Worm (Caenorhabditis elegans) whole organism, early embryonic: ENCODE data around the gene C06E1.9.

Experiments
- B0310.2 ChIP-seq: sonication (generic microtip); optimal IDR thresholded peaks from 2 replicates; lab custom pipeline; 2016; ENCODE audit warnings: mild to moderate bottlenecking, missing genetic modification characterization, missing compliant biosample characterization
- F13C5.2 ChIP-seq: sonication (generic microtip); optimal IDR thresholded peaks from 2 replicates; lab custom pipeline; 2017; ENCODE audit warnings: mild to moderate bottlenecking, missing genetic modification characterization, inconsistent platforms, missing compliant biosample characterization
- aly-1 ChIP-seq: sonication (generic microtip); optimal IDR thresholded peaks from 2 replicates; lab custom pipeline; 2016; ENCODE audit warnings: missing genetic modification characterization, missing compliant biosample characterization
- ama-1 ChIP-seq: fragments of 150-350 bp; optimal IDR thresholded peaks from 2 replicates; lab custom pipeline; 2014
- ceh-13 ChIP-seq: fragments of 200-800 bp; sonication (Bioruptor generic); optimal IDR thresholded peaks from 2 replicates; lab custom pipeline; 2018; ENCODE audit warnings: mild to moderate bottlenecking, missing genetic modification characterization, missing compliant biosample characterization
- ceh-36 ChIP-seq: sonication (generic microtip); optimal IDR thresholded peaks from 2 replicates; lab custom pipeline; 2016; ENCODE audit warnings: missing genetic modification characterization, inconsistent platforms, missing compliant biosample characterization
- ets-7 ChIP-seq: sonication (generic microtip); optimal IDR thresholded peaks from 2 replicates; lab custom pipeline; 2016; ENCODE audit warnings: missing genotype, missing genetic modification characterization, missing compliant biosample characterization
- flt-1 ChIP-seq: fragments of 200-800 bp; sonication (Bioruptor generic); IDR thresholded peaks from 2 replicates; pipeline ENCODE4 v1.3.6; 2022; ENCODE audit warnings: missing genetic modification characterization, missing compliant biosample characterization
- hmbx-1 ChIP-seq: sonication (generic microtip); optimal IDR thresholded peaks from 2 replicates; lab custom pipeline; 2016; ENCODE audit warnings: mild to moderate bottlenecking, missing genetic modification characterization, missing compliant biosample characterization
- hmg-4 ChIP-seq: fragments of 200-800 bp; sonication (Bioruptor generic); optimal IDR thresholded peaks from 2 replicates; lab custom pipeline; 2018; ENCODE audit warnings: mild to moderate bottlenecking, missing genetic modification characterization, missing compliant biosample characterization
- hnd-1 ChIP-seq: sonication (generic microtip); optimal IDR thresholded peaks from 2 replicates; lab custom pipeline; 2016; ENCODE audit warnings: missing genetic modification characterization, missing compliant biosample characterization
- pes-1 ChIP-seq: fragments of 200-800 bp; sonication (Bioruptor generic); IDR thresholded peaks from 2 replicates; pipeline ENCODE4 v1.3.6; 2022; ENCODE audit warnings: missing genetic modification reagents, missing genetic modification characterization, missing compliant biosample characterization
- scrt-1 ChIP-seq: fragments of 200-800 bp; sonication (Bioruptor generic); IDR thresholded peaks from 2 replicates; pipeline ENCODE4 v1.3.6; 2022; ENCODE audit warnings: missing genetic modification characterization, missing compliant biosample characterization
- sea-1 ChIP-seq: fragments of 200-800 bp; sonication (Bioruptor generic); conservative IDR thresholded peaks from 2 replicates; pipeline ENCODE4 v1.3.6; 2022; ENCODE audit warnings: missing genetic modification characterization, missing compliant biosample characterization
- tbx-11 ChIP-seq: fragments of 200-800 bp; sonication (Bioruptor generic); IDR thresholded peaks from 2 replicates; pipeline ENCODE4 v1.3.6; 2022; ENCODE audit warnings: missing genetic modification characterization, missing compliant biosample characterization
- tbx-37 ChIP-seq: fragments of 200-800 bp; sonication (Bioruptor generic); conservative IDR thresholded peaks from 2 replicates; pipeline ENCODE4 v1.3.6; 2022; ENCODE audit warnings: missing genetic modification reagents, missing genetic modification characterization, missing compliant biosample characterization
- tra-4 ChIP-seq: sonication (generic microtip); optimal IDR thresholded peaks from 2 replicates; lab custom pipeline; 2017; ENCODE audit warnings: missing genetic modification characterization, missing compliant biosample characterization

The C06E1.9 gene

DNA sequence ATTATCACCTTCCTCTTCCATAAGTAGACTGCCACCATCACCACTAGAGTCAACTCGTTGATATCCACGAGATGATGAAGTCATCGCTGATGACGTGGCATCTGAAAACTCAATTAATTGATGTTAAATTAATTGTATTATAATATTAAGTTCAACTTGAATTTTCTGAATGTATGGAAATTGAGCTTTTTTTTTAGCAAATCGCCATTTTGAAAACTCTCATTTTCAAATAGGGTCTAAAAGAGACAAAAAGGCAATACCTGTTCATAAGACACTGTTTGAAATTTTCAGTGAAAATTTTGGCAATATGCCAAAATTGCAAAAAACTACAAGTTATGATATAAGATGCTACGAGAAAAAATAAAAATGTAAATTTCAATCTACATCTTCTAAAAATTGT lies 34.1 kb upstream of the C06E1.9 start, which contains the start of gene twk-7:
Gene twk-7, minus strand, starts transcription at position 101 of the 400 bp plus-strand sequence.
- TF ChIP-seq tbx-37 (no peak), aly-1 (tag; lab: Kevin White, UChicago) (no peak), B0310.2 (no peak), ets-7 (tag; lab: Kevin White, UChicago) (no peak), flt-1 (GFP tag; lab: Robert Waterston, UW) (no peak), hmg-4 (GFP tag; lab: Kevin White, UChicago) (no peak), hnd-1 (tag; lab: Kevin White, UChicago) (no peak), ceh-13 (GFP tag; lab: Kevin White, UChicago) (no peak), tra-4 (tag; lab: Kevin White, UChicago) (no peak), hmbx-1 (tag; lab: Kevin White, UChicago) (no peak), sea-1 (GFP tag; lab: Robert Waterston, UW) (no peak), F13C5.2 (tag; lab: Kevin White, UChicago) (no peak), scrt-1 (GFP tag; lab: Robert Waterston, UW) (no peak)

ce11 chrIII:8639188-8639795 lies 29.7 kb upstream of the C06E1.9 start, which contains the start of gene fip-1:
fip-1 (plus strand) TSS chrIII:8639745.
- no peak for TF ChIP-seq ets-7 (tag; lab: Kevin White, UChicago)
- TF ChIP-seq hmg-4 (GFP tag; lab: Kevin White, UChicago), result no peak
- peak; percentile 40; the same call in 1 of the 2 replicates for TF ChIP-seq scrt-1 (GFP tag; lab: Robert Waterston, UW)

- TF ChIP-seq tbx-37 (no peak), F13C5.2 (tag; lab: Kevin White, UChicago) (no peak), pes-1 (GFP tag; lab: Robert Waterston, UW) (no peak)
These were observed 27.2 kb upstream of the C06E1.9 start for ce11 chrIII:8636803-8637202.

DNA sequence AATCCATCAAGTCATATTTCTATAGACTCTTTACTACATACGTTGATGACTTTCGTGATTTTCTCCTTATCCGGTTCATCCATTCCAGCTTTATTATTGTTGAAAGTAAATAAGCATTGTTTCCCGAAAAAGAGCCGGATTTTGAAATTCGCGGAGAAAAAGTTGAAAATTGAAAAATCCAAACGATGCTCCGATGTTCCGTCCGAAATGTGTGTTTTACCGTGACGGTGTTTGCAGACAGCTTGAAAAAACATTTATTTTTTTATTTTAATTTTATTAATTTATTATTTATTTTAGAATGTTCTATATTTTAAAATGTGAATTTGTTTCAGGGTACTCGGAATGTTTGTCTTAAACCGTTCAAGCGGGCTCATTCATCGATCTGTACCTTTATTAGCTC lies 21.2 kb upstream of the C06E1.9 start, which contains the start of gene dnj-10:
Gene dnj-10, plus strand, starts transcription at position 333 of the 400 bp plus-strand sequence.
- no peak for TF ChIP-seq tbx-37
- TF ChIP-seq hmg-4 (GFP tag; lab: Kevin White, UChicago), result no peak
- no peak for TF ChIP-seq flt-1 (GFP tag; lab: Robert Waterston, UW)
- TF ChIP-seq hnd-1 (tag; lab: Kevin White, UChicago), result no peak
- no peak for TF ChIP-seq aly-1 (tag; lab: Kevin White, UChicago)
- no peak for TF ChIP-seq ceh-36 (tag; lab: Kevin White, UChicago)
- TF ChIP-seq F13C5.2 (tag; lab: Kevin White, UChicago), result no peak
- no peak for TF ChIP-seq hmbx-1 (tag; lab: Kevin White, UChicago)
- no peak for TF ChIP-seq B0310.2
- no peak for TF ChIP-seq scrt-1 (GFP tag; lab: Robert Waterston, UW)
- no peak for TF ChIP-seq pes-1 (GFP tag; lab: Robert Waterston, UW)
- TF ChIP-seq ama-1 (lab: Kevin White, UChicago), result no peak

DNA sequence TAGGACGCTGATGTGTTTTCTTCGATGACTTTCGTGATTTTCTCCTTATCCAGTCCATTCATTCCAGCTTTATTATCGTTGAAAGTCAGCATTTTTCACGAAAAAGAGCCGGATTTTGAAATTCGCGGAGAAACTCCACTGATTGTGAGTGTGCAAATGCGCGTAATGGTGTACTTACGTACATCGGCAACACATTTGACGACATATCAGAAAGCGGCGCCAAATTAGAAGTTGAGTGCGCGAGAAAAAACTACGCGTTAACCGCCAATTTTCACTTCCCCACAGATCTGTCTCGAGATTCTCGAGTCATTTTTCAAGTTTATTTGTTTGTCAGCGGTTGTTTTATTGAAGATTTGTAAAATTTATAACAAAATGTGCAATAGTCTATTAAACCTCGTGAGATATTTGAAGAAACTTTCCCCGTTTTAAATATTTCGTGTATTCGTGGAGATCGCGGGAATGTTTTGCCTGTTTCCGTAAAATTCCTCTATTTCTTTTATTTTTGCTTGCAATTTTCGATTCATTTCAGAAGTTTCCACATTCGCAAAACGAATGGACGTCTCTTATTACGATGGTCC lies 18.9 kb upstream of the C06E1.9 start, which contains the start of the genes polk-1 and gpr-1:
Gene polk-1, minus strand, starts transcription at position 186 of the 578 bp plus-strand sequence.
Gene gpr-1, plus strand, starts transcription at position 528 of the 578 bp plus-strand sequence.
- no peak for TF ChIP-seq ets-7 (tag; lab: Kevin White, UChicago)
- no peak for TF ChIP-seq hnd-1 (tag; lab: Kevin White, UChicago)
- no peak for TF ChIP-seq tra-4 (tag; lab: Kevin White, UChicago)
- TF ChIP-seq scrt-1 (GFP tag; lab: Robert Waterston, UW), result no peak
- no peak for TF ChIP-seq aly-1 (tag; lab: Kevin White, UChicago)
- no peak for TF ChIP-seq hmbx-1 (tag; lab: Kevin White, UChicago)
- no peak for TF ChIP-seq flt-1 (GFP tag; lab: Robert Waterston, UW)
- TF ChIP-seq tbx-37, result no peak
- no peak for TF ChIP-seq sea-1 (GFP tag; lab: Robert Waterston, UW)
- TF ChIP-seq ama-1 (lab: Kevin White, UChicago), result no peak
- no peak for TF ChIP-seq tbx-11 (GFP tag; lab: Robert Waterston, UW)
- TF ChIP-seq ceh-36 (tag; lab: Kevin White, UChicago), result no peak
- TF ChIP-seq B0310.2, result no peak
- no peak for TF ChIP-seq F13C5.2 (tag; lab: Kevin White, UChicago)
- no peak for TF ChIP-seq pes-1 (GFP tag; lab: Robert Waterston, UW)
- TF ChIP-seq ceh-13 (GFP tag; lab: Kevin White, UChicago), result no peak
- no peak for TF ChIP-seq hmg-4 (GFP tag; lab: Kevin White, UChicago)

- TF ChIP-seq B0310.2 (no peak), ceh-13 (GFP tag; lab: Kevin White, UChicago) (no peak), ceh-36 (tag; lab: Kevin White, UChicago) (no peak), pes-1 (GFP tag; lab: Robert Waterston, UW) (no peak), tbx-11 (GFP tag; lab: Robert Waterston, UW) (no peak), sea-1 (GFP tag; lab: Robert Waterston, UW) (no peak), tbx-37 (no peak), flt-1 (GFP tag; lab: Robert Waterston, UW) (no peak), F13C5.2 (tag; lab: Kevin White, UChicago) (no peak), hmg-4 (GFP tag; lab: Kevin White, UChicago) (no peak)
These were observed 15.5 kb upstream of the C06E1.9 start for ce11 chrIII:8625125-8625524.

- TF ChIP-seq flt-1 (GFP tag; lab: Robert Waterston, UW) (no peak), hmg-4 (GFP tag; lab: Kevin White, UChicago) (no peak), sea-1 (GFP tag; lab: Robert Waterston, UW) (no peak), tbx-11 (GFP tag; lab: Robert Waterston, UW) (no peak), ceh-13 (GFP tag; lab: Kevin White, UChicago) (no peak)
These were observed 12.9 kb upstream of the C06E1.9 start, which contains the start of gene ceh-16 for ce11 chrIII:8622435-8622834. ceh-16 (plus strand) TSS chrIII:8622735.
